Worm (Caenorhabditis elegans) whole organism, late embryonic: ENCODE data around the gene F22F1.2.

ENCODE experiments used
- ama-1 ChIP-seq: fragments of 150-350 bp; optimal IDR thresholded peaks from 2 replicates; lab custom pipeline; 2014
- che-1 ChIP-seq: sonication (generic microtip); optimal IDR thresholded peaks from 2 replicates; lab custom pipeline; 2016; ENCODE audit warnings: mild to moderate bottlenecking, missing genetic modification characterization, missing compliant biosample characterization
- pat-9 ChIP-seq: fragments of 200-800 bp; sonication (Bioruptor generic); optimal IDR thresholded peaks from 2 replicates; lab custom pipeline; 2018; ENCODE audit warnings: mild to moderate bottlenecking, missing genetic modification characterization, moderate library complexity, missing compliant biosample characterization
- pha-4 ChIP-seq: fragments of 150-350 bp; optimal IDR thresholded peaks from 2 replicates; lab custom pipeline; 2018; ENCODE audit warnings: missing biosample characterization, missing genetic modification reagents, missing genetic modification characterization
- syd-9 ChIP-seq: sonication (generic microtip); optimal IDR thresholded peaks from 2 replicates; lab custom pipeline; 2016; ENCODE audit warnings: mild to moderate bottlenecking, missing genetic modification characterization, moderate library complexity, missing compliant biosample characterization
- tbx-2 ChIP-seq: sonication (generic microtip); optimal IDR thresholded peaks from 2 replicates; lab custom pipeline; 2016; ENCODE audit warnings: missing genetic modification characterization, missing compliant biosample characterization
- unc-86 ChIP-seq: sonication (generic microtip); optimal IDR thresholded peaks from 2 replicates; lab custom pipeline; 2016; ENCODE audit warnings: missing genetic modification characterization, missing compliant biosample characterization

DNA sequence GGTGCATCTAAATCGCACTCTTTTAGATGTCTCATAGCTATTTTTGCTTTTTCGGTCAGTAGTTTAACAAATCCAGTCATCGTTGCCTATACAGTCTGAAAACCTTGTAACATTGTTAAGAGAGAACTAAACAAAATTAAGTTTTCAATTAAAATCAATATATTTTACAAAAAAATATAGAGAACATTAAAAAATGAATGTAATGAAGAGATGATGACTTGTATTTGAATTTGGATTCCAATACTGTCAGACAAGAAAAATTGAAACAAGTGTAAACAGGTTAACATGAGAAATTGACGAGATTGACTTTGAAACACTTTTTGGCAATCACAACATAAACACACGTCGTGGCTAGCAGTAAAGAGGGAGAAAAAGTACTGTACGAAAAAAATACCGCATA, 34.5 kb upstream of the F22F1.2 start, which contains the start of gene C17H11.5:
- no peak for TF ChIP-seq pha-4 (tag; lab: Kevin White, UChicago)
- TF ChIP-seq tbx-2 (tag; lab: Kevin White, UChicago), result no peak
- no peak for TF ChIP-seq unc-86 (tag; lab: Kevin White, UChicago)
- TF ChIP-seq ama-1 (lab: Kevin White, UChicago), result no peak
- no peak for TF ChIP-seq syd-9
- TF ChIP-seq pat-9 (tag; lab: Kevin White, UChicago), result no peak
- TF ChIP-seq che-1 (tag; lab: Kevin White, UChicago), result no peak
